Worm (Caenorhabditis elegans) whole organism, L1 larva: ENCODE data around the gene ced-13.

Experiments used
- C34B4.2 ChIP-seq: sonication (generic microtip); optimal IDR thresholded peaks from 2 replicates; lab custom pipeline; 2017; ENCODE audit warnings: mild to moderate bottlenecking, missing genetic modification characterization, missing compliant biosample characterization
- Y116A8C.19 ChIP-seq: sonication (generic microtip); optimal IDR thresholded peaks from 2 replicates; lab custom pipeline; 2016; ENCODE audit warnings: missing compliant biosample characterization, missing genetic modification characterization, borderline replicate concordance
- alr-1 ChIP-seq: fragments of 200-800 bp; sonication (Bioruptor generic); optimal IDR thresholded peaks from 2 replicates; lab custom pipeline; 2018; ENCODE audit warnings: borderline replicate concordance, mild to moderate bottlenecking, missing genetic modification characterization, missing compliant biosample characterization
- blmp-1 ChIP-seq: fragments of 150-350 bp; optimal IDR thresholded peaks from 2 replicates; lab custom pipeline; 2014; ENCODE audit warnings: missing biosample characterization, missing genetic modification characterization
- ceh-63 ChIP-seq: fragments of 200-800 bp; sonication (Bioruptor generic); optimal IDR thresholded peaks from 2 replicates; lab custom pipeline; 2018; ENCODE audit warnings: mild to moderate bottlenecking, missing genetic modification characterization, missing compliant biosample characterization
- ceh-82 ChIP-seq, 3 experiments: fragments of 150-350 bp in 1 of 3; sonication (generic microtip) in 2 of 3; optimal IDR thresholded peaks; 2 replicates each; lab custom pipeline; 2014 to 2017; ENCODE audit warnings: missing biosample characterization in 3 of 3, missing genetic modification characterization in 3 of 3
- ceh-88 ChIP-seq: fragments of 200-800 bp; sonication (Bioruptor generic); IDR thresholded peaks from 2 replicates; pipeline ENCODE4 v1.3.6; 2022; ENCODE audit warnings: missing genetic modification characterization, missing compliant biosample characterization
- dsc-1 ChIP-seq: sonication (generic microtip); optimal IDR thresholded peaks from 2 replicates; lab custom pipeline; 2016; ENCODE audit warnings: mild to moderate bottlenecking, missing genetic modification characterization, missing compliant biosample characterization
- egl-13 ChIP-seq: sonication (generic microtip); optimal IDR thresholded peaks from 2 replicates; lab custom pipeline; 2016; ENCODE audit warnings: missing genotype, missing genetic modification reagents, missing genetic modification characterization, missing compliant biosample characterization
- egl-27 ChIP-seq, 2 experiments: fragments of 150-350 bp in 1 of 2; sonication (generic microtip); optimal IDR thresholded peaks; 3 replicates each; lab custom pipeline; 2017 to 2018; ENCODE audit warnings: missing biosample characterization in 2 of 2, missing genetic modification characterization in 2 of 2, missing genetic modification reagents in 2 of 2
- elt-2 ChIP-seq: sonication (generic microtip); optimal IDR thresholded peaks from 2 replicates; lab custom pipeline; 2016; ENCODE audit warnings: missing genetic modification characterization, mild to moderate bottlenecking, inconsistent platforms, missing compliant biosample characterization, missing genetic modification reagents
- elt-3 ChIP-seq, 6 experiments: fragments of 150-350 bp in 1 of 6; sonication (generic microtip); optimal IDR thresholded peaks; 2 replicates each; lab custom pipeline; 2017 to 2018; ENCODE audit warnings: missing biosample characterization in 6 of 6, missing genetic modification characterization in 6 of 6, inconsistent platforms in 1 of 6
- ets-5 ChIP-seq: fragments of 200-800 bp; sonication (Bioruptor generic); IDR thresholded peaks from 2 replicates; pipeline ENCODE4 v1.3.6; 2022; ENCODE audit warnings: missing genetic modification characterization, missing compliant biosample characterization
- fkh-8 ChIP-seq: sonication (generic microtip); optimal IDR thresholded peaks from 2 replicates; lab custom pipeline; 2016; ENCODE audit warnings: mild to moderate bottlenecking, missing genetic modification characterization, missing compliant biosample characterization
- fos-1 ChIP-seq: fragments of 150-350 bp; optimal IDR thresholded peaks from 2 replicates; lab custom pipeline; 2014; ENCODE audit warnings: missing biosample characterization, missing genetic modification characterization
- hlh-4 ChIP-seq: sonication (generic microtip); optimal IDR thresholded peaks from 2 replicates; lab custom pipeline; 2016; ENCODE audit warnings: mild to moderate bottlenecking, missing genetic modification characterization, missing compliant biosample characterization
- lin-15B ChIP-seq: fragments of 150-350 bp; sonication (generic microtip); optimal IDR thresholded peaks from 3 replicates; lab custom pipeline; 2014; ENCODE audit warnings: missing biosample characterization, missing genetic modification characterization
- lin-39 ChIP-seq: fragments of 150-350 bp; optimal IDR thresholded peaks from 2 replicates; lab custom pipeline; 2014; ENCODE audit warnings: missing biosample characterization, missing genetic modification reagents, missing genetic modification characterization
- lir-3 ChIP-seq: sonication (generic microtip); optimal IDR thresholded peaks from 2 replicates; lab custom pipeline; 2016; ENCODE audit warnings: mild to moderate bottlenecking, missing genetic modification characterization, moderate library complexity, missing compliant biosample characterization; ENCODE audit not compliant: poor library complexity
- mdl-1 ChIP-seq, 2 experiments: fragments of 150-350 bp; optimal IDR thresholded peaks; 2 replicates each; lab custom pipeline; 2014 to 2017; ENCODE audit warnings: missing biosample characterization in 2 of 2, missing genetic modification characterization in 2 of 2, inconsistent platforms in 1 of 2
- mef-2 ChIP-seq: fragments of 150-350 bp; optimal IDR thresholded peaks from 2 replicates; lab custom pipeline; 2014; ENCODE audit warnings: missing biosample characterization, missing genetic modification characterization
- nhr-11 ChIP-seq: fragments of 150-350 bp; optimal IDR thresholded peaks from 2 replicates; lab custom pipeline; 2014; ENCODE audit warnings: missing biosample characterization, missing genetic modification characterization
- nhr-19 ChIP-seq: fragments of 200-800 bp; sonication (Bioruptor generic); conservative IDR thresholded peaks from 2 replicates; pipeline ENCODE4 v1.3.6; 2022; ENCODE audit warnings: missing genetic modification characterization, missing compliant biosample characterization
- nhr-28 ChIP-seq: fragments of 150-350 bp; optimal IDR thresholded peaks from 2 replicates; lab custom pipeline; 2014; ENCODE audit warnings: missing biosample characterization, missing genetic modification characterization
- nhr-71 ChIP-seq: sonication (generic microtip); optimal IDR thresholded peaks from 2 replicates; lab custom pipeline; 2016; ENCODE audit warnings: mild to moderate bottlenecking, missing genetic modification characterization, moderate library complexity, missing compliant biosample characterization
- nhr-77 ChIP-seq: fragments of 150-350 bp; optimal IDR thresholded peaks from 2 replicates; lab custom pipeline; 2014; ENCODE audit warnings: missing biosample characterization, missing genetic modification characterization
- nhr-84 ChIP-seq: sonication (generic microtip); optimal IDR thresholded peaks from 2 replicates; lab custom pipeline; 2017; ENCODE audit warnings: missing biosample characterization, missing genetic modification characterization
- nhr-90 ChIP-seq: sonication (generic microtip); optimal IDR thresholded peaks from 2 replicates; lab custom pipeline; 2016; ENCODE audit warnings: mild to moderate bottlenecking, missing genetic modification characterization, missing compliant biosample characterization; ENCODE audit not compliant: poor library complexity
- pag-3 ChIP-seq: sonication (generic microtip); optimal IDR thresholded peaks from 2 replicates; lab custom pipeline; 2017; ENCODE audit warnings: missing genetic modification characterization, mild to moderate bottlenecking, missing compliant biosample characterization, antibody characterized with exemption, borderline replicate concordance; ENCODE audit not compliant: insufficient read depth
- pqm-1 ChIP-seq: sonication (generic microtip); optimal IDR thresholded peaks from 3 replicates; lab custom pipeline; 2017; ENCODE audit warnings: missing biosample characterization, missing genetic modification characterization
- rnt-1 ChIP-seq: sonication (generic microtip); optimal IDR thresholded peaks from 2 replicates; lab custom pipeline; 2016; ENCODE audit warnings: mild to moderate bottlenecking, missing genetic modification characterization, moderate library complexity, missing compliant biosample characterization
- snpc-4 ChIP-seq: fragments of 150-350 bp; optimal IDR thresholded peaks from 2 replicates; lab custom pipeline; 2014; ENCODE audit warnings: missing biosample characterization, missing genetic modification characterization
- sup-37 ChIP-seq: fragments of 200-800 bp; sonication (Bioruptor generic); optimal IDR thresholded peaks from 2 replicates; lab custom pipeline; 2018; ENCODE audit warnings: mild to moderate bottlenecking, missing genetic modification characterization, missing compliant biosample characterization
- tbx-2 ChIP-seq: sonication (generic microtip); optimal IDR thresholded peaks from 2 replicates; lab custom pipeline; 2016; ENCODE audit warnings: missing genetic modification characterization, missing compliant biosample characterization
- tlp-1 ChIP-seq: fragments of 150-350 bp; optimal IDR thresholded peaks from 2 replicates; lab custom pipeline; 2014; ENCODE audit warnings: missing biosample characterization, missing genetic modification characterization
- unc-130 ChIP-seq: fragments of 150-350 bp; optimal IDR thresholded peaks from 2 replicates; lab custom pipeline; 2017; ENCODE audit warnings: missing biosample characterization, missing genetic modification characterization, inconsistent platforms
- unc-62 ChIP-seq: fragments of 150-350 bp; optimal IDR thresholded peaks from 2 replicates; lab custom pipeline; 2014; ENCODE audit warnings: missing biosample characterization, missing genetic modification reagents, missing genetic modification characterization
- vab-15 ChIP-seq: sonication (generic microtip); optimal IDR thresholded peaks from 2 replicates; lab custom pipeline; 2017; ENCODE audit warnings: missing genotype, mild to moderate bottlenecking, missing genetic modification characterization, missing compliant biosample characterization
- zag-1 ChIP-seq: fragments of 150-350 bp; optimal IDR thresholded peaks from 2 replicates; lab custom pipeline; 2014; ENCODE audit warnings: missing biosample characterization, missing genetic modification characterization

The ced-13 gene

DNA sequence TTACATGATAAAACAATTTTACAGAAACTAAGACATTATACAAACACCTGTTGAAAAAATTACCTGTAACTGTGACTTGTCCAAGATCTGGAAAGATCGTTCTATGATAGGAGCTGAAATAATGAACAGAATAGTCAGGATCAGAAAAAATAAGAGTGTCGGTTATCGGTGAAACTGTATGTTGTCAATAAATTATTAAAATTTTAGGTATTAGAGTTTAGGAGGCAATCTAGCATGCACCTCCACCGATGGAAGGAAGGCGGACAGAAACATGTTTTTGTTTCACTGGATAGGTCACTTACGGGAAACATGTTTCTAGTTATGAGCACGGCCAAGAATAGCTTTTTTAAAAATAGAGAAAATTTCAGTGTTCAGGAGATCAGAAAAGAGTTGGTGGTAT, at the start of gene ced-13:
ced-13 (minus strand) TSS at position 101 of the 400 bp plus-strand sequence.
- TF ChIP-seq lin-15B (tag; lab: Kevin White, UChicago): no peak
- TF ChIP-seq unc-62 (GFP tag; lab: Kevin White, UChicago): no peak
- no peak for TF ChIP-seq alr-1 (tag; lab: Kevin White, UChicago)
- TF ChIP-seq sup-37 (GFP tag; lab: Kevin White, UChicago): no peak
- TF ChIP-seq C34B4.2 (tag; lab: Kevin White, UChicago): no peak
- TF ChIP-seq ceh-88 (GFP tag; lab: Robert Waterston, UW): no peak
- no peak for TF ChIP-seq nhr-11 (tag; lab: Kevin White, UChicago)

DNA sequence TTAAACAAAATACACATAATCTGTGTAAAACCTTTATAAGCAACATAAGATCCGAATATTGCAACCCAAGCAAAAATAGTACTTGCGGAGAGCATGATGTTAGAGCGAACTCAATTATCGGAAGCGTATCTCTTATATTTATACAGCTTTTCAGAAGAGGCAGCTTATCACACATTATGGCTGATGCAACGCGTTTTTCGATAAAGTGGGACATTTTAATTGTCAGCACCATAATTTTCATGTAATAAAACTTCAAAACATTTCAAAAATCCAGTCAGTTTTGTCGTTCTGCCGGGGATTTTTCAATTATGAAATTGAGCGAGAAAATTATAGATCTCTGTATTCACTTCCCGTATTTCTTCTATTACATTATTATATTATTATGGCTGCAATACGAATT, 46.8 kb upstream of the ced-13 start, which contains the start of gene drd-5:
drd-5 (minus strand) TSS at position 101 of the 400 bp plus-strand sequence.
- TF ChIP-seq unc-130 (tag; lab: Kevin White, UChicago) (no peak), pqm-1 (no peak), mdl-1 (tag; optimal IDR thresholded peaks at IDR 0.05; lab: Kevin White, UChicago) (no peak), nhr-19 (no peak), blmp-1 (tag; lab: Kevin White, UChicago) (no peak), sup-37 (GFP tag; lab: Kevin White, UChicago) (no peak), hlh-4 (tag; lab: Kevin White, UChicago) (no peak), egl-27 (tag; optimal IDR thresholded peaks at IDR 0.05; lab: Kevin White, UChicago) (no peak), ceh-82 (tag; optimal IDR thresholded peaks at IDR 0.05; lab: Kevin White, UChicago) (no peak), fos-1 (tag; lab: Kevin White, UChicago) (no peak), tbx-2 (tag; lab: Kevin White, UChicago) (no peak), fkh-8 (tag; lab: Kevin White, UChicago) (no peak), nhr-71 (tag; lab: Kevin White, UChicago) (no peak), nhr-84 (tag; lab: Kevin White, UChicago) (no peak), elt-3 (tag; optimal IDR thresholded peaks at IDR 0.05; lab: Kevin White, UChicago) (no peak), dsc-1 (tag; lab: Kevin White, UChicago) (no peak), tlp-1 (tag; lab: Kevin White, UChicago) (no peak), ceh-88 (GFP tag; lab: Robert Waterston, UW) (no peak), zag-1 (no peak)
- TF ChIP-seq, all 84 proteins: peak for 0

DNA sequence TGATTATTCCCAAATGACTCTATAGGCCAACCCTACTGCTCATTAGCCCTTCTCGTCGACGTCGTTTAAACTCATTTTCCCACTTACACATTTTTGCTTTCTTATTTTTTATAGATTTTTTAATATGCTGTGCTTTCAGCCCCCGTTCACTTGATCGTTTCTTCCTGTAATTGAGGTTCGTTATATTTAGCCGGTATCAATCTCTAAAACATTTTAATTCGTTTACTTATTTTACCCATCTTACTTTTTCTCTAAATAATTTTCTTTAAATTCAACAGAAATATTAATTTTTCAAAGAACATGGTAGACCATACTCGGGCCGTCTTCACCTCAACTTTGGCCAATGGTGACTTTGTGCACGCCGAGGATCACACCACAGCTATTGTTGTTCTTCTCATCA, 42.2 kb upstream of the ced-13 start, which contains the start of gene F55E10.1:
F55E10.1 (plus strand) TSS at position 301 of the 400 bp plus-strand sequence.
- TF ChIP-seq mef-2 (tag; lab: Kevin White, UChicago): no peak
- no peak for TF ChIP-seq Y116A8C.19 (tag; lab: Kevin White, UChicago)
- no peak for TF ChIP-seq nhr-28
- no peak for TF ChIP-seq nhr-90 (tag; lab: Kevin White, UChicago)
- TF ChIP-seq snpc-4: no peak
- no peak for TF ChIP-seq egl-13 (tag; lab: Kevin White, UChicago)
- no peak for TF ChIP-seq ets-5 (GFP tag; lab: Robert Waterston, UW)
- TF ChIP-seq lir-3 (tag; lab: Kevin White, UChicago): no peak
- no peak for TF ChIP-seq elt-2 (tag; lab: Kevin White, UChicago)
- TF ChIP-seq lin-39 (tag; lab: Kevin White, UChicago): no peak

DNA sequence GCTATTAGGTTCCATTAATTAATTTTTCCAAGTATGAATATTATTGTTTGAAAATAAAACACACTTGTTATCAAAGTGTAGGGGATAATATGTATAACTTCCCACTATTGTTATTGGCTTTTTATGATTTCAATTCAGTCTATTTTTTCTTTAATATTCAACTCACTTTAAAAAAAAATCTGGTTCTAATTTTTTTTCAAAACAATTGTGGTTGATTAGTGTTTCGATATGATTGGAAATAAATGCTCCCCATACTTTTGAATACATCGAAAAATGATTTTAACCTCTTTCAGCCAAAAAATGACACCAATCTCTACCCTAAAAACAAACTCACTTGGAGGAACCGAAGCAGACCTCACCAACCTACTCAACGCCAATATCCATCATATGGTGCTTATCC, 40.9 kb upstream of the ced-13 start, which contains the start of gene F55E10.2:
F55E10.2 (plus strand) TSS at position 301 of the 400 bp plus-strand sequence.
- no peak for TF ChIP-seq vab-15
- TF ChIP-seq hlh-4 (tag; lab: Kevin White, UChicago): no peak
- TF ChIP-seq elt-2 (tag; lab: Kevin White, UChicago): no peak
- TF ChIP-seq nhr-77: no peak
- no peak for TF ChIP-seq fkh-8 (tag; lab: Kevin White, UChicago)
- no peak for TF ChIP-seq rnt-1 (tag; lab: Kevin White, UChicago)
- TF ChIP-seq C34B4.2 (tag; lab: Kevin White, UChicago): no peak
- no peak for TF ChIP-seq mef-2 (tag; lab: Kevin White, UChicago)
- TF ChIP-seq pag-3 (tag; lab: Kevin White, UChicago): no peak
- no peak for TF ChIP-seq unc-130 (tag; lab: Kevin White, UChicago)
- no peak for TF ChIP-seq lin-15B (tag; lab: Kevin White, UChicago)
- TF ChIP-seq ceh-63 (GFP tag; lab: Kevin White, UChicago): no peak
